Worm (Caenorhabditis elegans): ENCODE results near the gene nspg-1.

Gene nspg-1

ce11 chrV:12896850-12897249 is 29.0 kb upstream of the nspg-1 start:
- no peak for TF ChIP-seq fos-1 (tag; optimal IDR thresholded peaks at IDR 0.05)
- peak; percentile 32 for TF ChIP-seq hlh-11 (tag; optimal IDR thresholded peaks at IDR 0.05)
- no peak for TF ChIP-seq lin-39 (tag; optimal IDR thresholded peaks at IDR 0.05)
- TF ChIP-seq ctbp-1 (GFP tag; IDR thresholded peaks at IDR 0.05): no peak
- no peak for TF ChIP-seq ama-1 (optimal IDR thresholded peaks at IDR 0.05)
- no peak for TF ChIP-seq spr-3 (GFP tag; optimal IDR thresholded peaks at IDR 0.05)
- peak in 1 of 2 experiments; percentile 31 for TF ChIP-seq daf-16 (GFP tag; optimal IDR thresholded peaks at IDR 0.05)
- no peak for TF ChIP-seq daf-16 (tag; optimal IDR thresholded peaks at IDR 0.05)
- TF ChIP-seq duxl-1 (tag; optimal IDR thresholded peaks at IDR 0.05; ENCODE audit: poor library complexity): no peak
- no peak for TF ChIP-seq F26F4.8 (GFP tag; conservative IDR thresholded peaks at IDR 0.05)

DNA sequence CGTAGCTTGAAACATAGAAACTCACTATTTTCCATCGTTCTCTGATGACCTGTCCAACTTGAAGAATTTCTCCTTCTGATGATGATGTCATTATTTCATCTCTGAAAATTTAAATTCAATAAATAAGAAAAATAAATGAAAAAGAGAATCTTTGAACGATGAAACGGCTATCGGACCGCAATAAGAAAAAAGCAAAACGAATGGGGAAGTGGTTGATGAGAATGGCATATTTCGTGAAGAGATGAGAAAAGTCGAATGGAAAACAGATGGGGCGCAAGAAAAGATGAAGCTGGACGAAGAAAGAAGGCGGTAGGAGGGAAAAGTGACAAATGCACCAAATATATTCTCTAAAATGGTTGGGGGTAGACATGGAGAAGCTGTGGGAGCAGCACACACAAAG is 27.9 kb upstream of the nspg-1 start, which contains the start of gene ttbk-7:
ttbk-7 (minus strand) TSS at position 101 of the 400 bp plus-strand sequence.
- peak in 1 of 2 experiments; percentile 61 for TF ChIP-seq unc-62 (GFP tag; optimal IDR thresholded peaks at IDR 0.05 in 1 of 2)
- TF ChIP-seq unc-62 (tag; optimal IDR thresholded peaks at IDR 0.05): no peak
- no peak for TF ChIP-seq F49E8.2 (tag; optimal IDR thresholded peaks at IDR 0.05; ENCODE audit: borderline replicate concordance)

- TF ChIP-seq ceh-20 (GFP tag; IDR thresholded peaks at IDR 0.05): no peak
- no peak for TF ChIP-seq nhr-41 (GFP tag; IDR thresholded peaks at IDR 0.05)
- no peak for TF ChIP-seq lin-13 (GFP tag; optimal IDR thresholded peaks at IDR 0.05)
- TF ChIP-seq F37D6.2 (tag; optimal IDR thresholded peaks at IDR 0.05): no peak
- TF ChIP-seq ama-1 (optimal IDR thresholded peaks at IDR 0.05): no peak
- no peak for TF ChIP-seq ceh-62 (tag; optimal IDR thresholded peaks at IDR 0.05)
- TF ChIP-seq nhr-28 (tag; optimal IDR thresholded peaks at IDR 0.05): no peak
Measured at ce11 chrV:12885860-12886259, 18.0 kb upstream of the nspg-1 start, which contains the start of gene glb-24. Gene glb-24, minus strand, starts transcription at chrV:12885960.

- TF ChIP-seq aha-1 (tag) (peak; percentile 80), lim-7 (GFP tag; IDR thresholded peaks at IDR 0.05) (no peak), zip-2 (tag; optimal IDR thresholded peaks at IDR 0.05) (peak; percentile 5)
Measured at ce11 chrV:12882370-12882769, 14.5 kb upstream of the nspg-1 start.

ce11 chrV:12881396-12881795 is 13.5 kb upstream of the nspg-1 start:
- TF ChIP-seq saeg-2 (GFP tag; IDR thresholded peaks at IDR 0.05) (no peak), aha-1 (tag) (peak; percentile 87)

- TF ChIP-seq nhr-28 (tag; optimal IDR thresholded peaks at IDR 0.05): peak; percentile 39
- TF ChIP-seq lin-38 (GFP tag; IDR thresholded peaks at IDR 0.05): no peak
- peak; percentile 32 for TF ChIP-seq hlh-11 (tag; optimal IDR thresholded peaks at IDR 0.05)
- TF ChIP-seq cey-2 (tag; optimal IDR thresholded peaks at IDR 0.05; ENCODE audit: borderline replicate concordance, insufficient read depth): no peak
- TF ChIP-seq mxl-3 (GFP tag; optimal IDR thresholded peaks at IDR 0.05): peak; percentile 51
- no peak for TF ChIP-seq gei-8 (GFP tag; optimal IDR thresholded peaks at IDR 0.05)
- no peak for TF ChIP-seq unc-130 (GFP tag; optimal IDR thresholded peaks at IDR 0.05)
- no peak for TF ChIP-seq sdz-12 (GFP tag; optimal IDR thresholded peaks at IDR 0.05)
- TF ChIP-seq ceh-82 (tag; optimal IDR thresholded peaks at IDR 0.05): no peak
Measured at ce11 chrV:12879349-12879748, 11.5 kb upstream of the nspg-1 start.

- no peak for TF ChIP-seq spr-1 (tag; optimal IDR thresholded peaks at IDR 0.05)
- no peak for TF ChIP-seq nhr-41 (GFP tag; IDR thresholded peaks at IDR 0.05)
- peak; percentile 7 for TF ChIP-seq nhr-6 (tag; optimal IDR thresholded peaks at IDR 0.05)
- TF ChIP-seq T26A8.4 (GFP tag; IDR thresholded peaks at IDR 0.05): no peak
- TF ChIP-seq F26F4.8 (GFP tag; conservative IDR thresholded peaks at IDR 0.05): no peak
- TF ChIP-seq nhr-237 (tag; optimal IDR thresholded peaks at IDR 0.05): no peak
- no peak for TF ChIP-seq aly-2 (tag; optimal IDR thresholded peaks at IDR 0.05)
- no peak for TF ChIP-seq jun-1 (tag; optimal IDR thresholded peaks at IDR 0.05)
- peak; percentile 48; the same call in 1 of the 2 replicates for TF ChIP-seq dmd-6 (GFP tag; IDR thresholded peaks at IDR 0.05)
- no peak for TF ChIP-seq php-3 (GFP tag; IDR thresholded peaks at IDR 0.05)
- TF ChIP-seq lir-3 (tag; optimal IDR thresholded peaks at IDR 0.05): no peak
- TF ChIP-seq ceh-44 (GFP tag; IDR thresholded peaks at IDR 0.05): no peak
- TF ChIP-seq cey-2 (tag; optimal IDR thresholded peaks at IDR 0.05; ENCODE audit: borderline replicate concordance, insufficient read depth): no peak
- no peak for TF ChIP-seq nhr-11 (tag; optimal IDR thresholded peaks at IDR 0.05)
- no peak for TF ChIP-seq nhr-48 (tag; optimal IDR thresholded peaks at IDR 0.05)
- peak; percentile 52 for TF ChIP-seq pqm-1 (tag; optimal IDR thresholded peaks at IDR 0.05)
Measured at ce11 chrV:12877579-12877978, 9.7 kb upstream of the nspg-1 start.
